Fruit fly (Drosophila melanogaster): ENCODE results near the gene CG1105.

The CG1105 gene

DNA sequence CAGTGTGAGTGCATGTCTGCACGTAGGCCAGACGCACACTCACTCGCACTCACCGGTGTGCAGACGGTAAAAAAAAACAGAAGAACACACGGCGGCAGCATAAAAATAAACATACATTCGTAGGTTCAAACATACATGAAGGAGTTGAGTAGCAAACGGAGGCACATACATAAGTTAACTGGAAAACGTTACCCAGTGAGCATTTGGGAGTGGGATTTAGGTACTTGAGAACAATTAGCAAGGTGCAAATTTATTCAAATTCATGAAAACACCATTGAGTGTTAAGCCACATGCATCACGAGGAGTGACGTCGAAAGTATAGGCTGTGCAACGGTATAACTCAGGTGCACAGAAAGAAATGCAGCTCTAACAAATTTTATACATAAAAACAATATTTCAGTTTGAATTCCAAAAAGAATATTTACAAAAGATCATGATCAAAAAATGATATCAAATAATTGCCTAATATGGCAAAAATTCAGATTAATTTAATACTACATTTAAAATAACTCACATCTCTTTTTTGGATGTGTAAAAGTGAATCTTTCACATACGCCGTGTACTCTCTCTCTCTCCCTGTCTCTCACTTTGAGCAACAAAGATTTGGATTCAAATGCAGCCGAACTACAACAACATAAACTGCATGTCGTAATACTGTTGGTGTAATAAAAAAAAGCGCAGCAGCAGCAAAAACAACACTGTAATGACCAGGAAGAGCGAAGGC, 41.8 kb upstream of the CG1105 start (continued):
- TF ChIP-seq klu (GFP tag; IDR thresholded peaks at IDR 0.05) (no peak), Sry-β (GFP tag; optimal IDR thresholded peaks at IDR 0.05) (peak; percentile 68), tup (GFP tag; optimal IDR thresholded peaks at IDR 0.05) (peak; percentile 63), al (GFP tag; IDR thresholded peaks at IDR 0.05) (no peak), tll (GFP tag; optimal IDR thresholded peaks at IDR 0.05) (peak in 1 of 2 experiments; percentile 76), CG6683 (GFP tag; optimal IDR thresholded peaks at IDR 0.05) (peak; percentile 63), Spps (tag; optimal IDR thresholded peaks at IDR 0.05) (peak; percentile 97), CG9437 (GFP tag; optimal IDR thresholded peaks at IDR 0.05) (peak; percentile 92), eve (GFP tag; optimal IDR thresholded peaks at IDR 0.05) (peak in 1 of 2 experiments; percentile 52), bbx (GFP tag; IDR thresholded peaks at IDR 0.05; ENCODE audit: partially characterized antibody) (no peak), CG6854 (GFP tag; optimal IDR thresholded peaks at IDR 0.05) (peak; percentile 60), fd3F (GFP tag; optimal IDR thresholded peaks at IDR 0.05) (peak; percentile 52), D19A (tag; optimal IDR thresholded peaks at IDR 0.05) (peak; percentile 96), Dfd (GFP tag; optimal IDR thresholded peaks at IDR 0.05) (no peak), jing (GFP tag; optimal IDR thresholded peaks at IDR 0.05) (no peak), CG12236 (GFP tag; optimal IDR thresholded peaks at IDR 0.05) (peak; percentile 95), Gug (GFP tag; IDR thresholded peaks at IDR 0.05) (peak; percentile 63; the same call in 3 of the 4 replicates), gcm (GFP tag; optimal IDR thresholded peaks at IDR 0.05) (peak; percentile 97), ems (GFP tag; optimal IDR thresholded peaks at IDR 0.05) (peak; percentile 87), en (GFP tag; optimal IDR thresholded peaks at IDR 0.05) (peak; percentile 88), fd96Cb (tag; optimal IDR thresholded peaks at IDR 0.05) (peak; percentile 97), Rfx (GFP tag; IDR thresholded peaks at IDR 0.05) (no peak), Nf-YC (tag; optimal IDR thresholded peaks at IDR 0.05) (peak; percentile 65), CG10979 (tag; optimal IDR thresholded peaks at IDR 0.05) (peak; percentile 99), trem (tag; optimal IDR thresholded peaks at IDR 0.05) (peak; percentile 96), zf30C (GFP tag; optimal IDR thresholded peaks at IDR 0.05) (peak; percentile 98), GATAe (GFP tag; conservative IDR thresholded peaks at IDR 0.05) (no peak), CG9727 (GFP tag; optimal IDR thresholded peaks at IDR 0.05) (peak; percentile 98), CG18599 (GFP tag; optimal IDR thresholded peaks at IDR 0.05) (peak; percentile 86), Bgb (GFP tag; IDR thresholded peaks at IDR 0.05; ENCODE audit: partially characterized antibody) (no peak), nmo (GFP tag; optimal IDR thresholded peaks at IDR 0.05) (peak; percentile 99), BEAF-32 (GFP tag; optimal IDR thresholded peaks at IDR 0.05) (no peak), CG12219 (GFP tag; optimal IDR thresholded peaks at IDR 0.05) (peak; percentile 90), sqz (GFP tag; optimal IDR thresholded peaks at IDR 0.05) (peak; percentile 93), CG6175 (GFP tag; IDR thresholded peaks at IDR 0.05) (no peak), kay (GFP tag; optimal IDR thresholded peaks at IDR 0.05) (peak; percentile 91), CG4328 (GFP tag; optimal IDR thresholded peaks at IDR 0.05) (peak; percentile 88), NfI (GFP tag; optimal IDR thresholded peaks at IDR 0.05) (peak; percentile 80), bsh (GFP tag; optimal IDR thresholded peaks at IDR 0.05) (peak; percentile 90 to 99), PHDP (tag; optimal IDR thresholded peaks at IDR 0.05) (peak; percentile 95), dmrt11E (tag; optimal IDR thresholded peaks at IDR 0.05) (peak; percentile 99), sr (GFP tag; IDR thresholded peaks at IDR 0.05) (no peak), CG13424 (tag; optimal IDR thresholded peaks at IDR 0.05) (peak; percentile 97), CG15073 (GFP tag; optimal IDR thresholded peaks at IDR 0.05) (peak; percentile 80), bab2 (GFP tag; optimal IDR thresholded peaks at IDR 0.05) (peak; percentile 93), mld (GFP tag; IDR thresholded peaks at IDR 0.05; ENCODE audit: partially characterized antibody) (no peak), Xbp1 (GFP tag; optimal IDR thresholded peaks at IDR 0.05) (peak; percentile 95)
